Fruit fly (Drosophila melanogaster) whole organism, embryonic: ENCODE results near the gene CG5697.

Experiments used
- Bgb ChIP-seq: fragments of 200-800 bp; sonication (Bioruptor generic); IDR thresholded peaks from 2 replicates; pipeline ENCODE4 v1.3.6; 2022; ENCODE audit warnings: missing biosample characterization, missing genetic modification characterization; ENCODE audit not compliant: partially characterized antibody
- CG10543 ChIP-seq: fragments of 200-800 bp; sonication (Bioruptor generic); optimal IDR thresholded peaks from 3 replicates; lab custom pipeline; 2017; ENCODE audit warnings: missing biosample characterization, mild to moderate bottlenecking, missing genetic modification characterization, moderate library complexity
- CG10565 ChIP-seq: fragments of 200-800 bp; sonication (Bioruptor generic); optimal IDR thresholded peaks from 3 replicates; lab custom pipeline; 2016; ENCODE audit warnings: missing biosample characterization, mild to moderate bottlenecking, missing genetic modification characterization
- CG11504 ChIP-seq: fragments of 200-800 bp; sonication (Bioruptor generic); optimal IDR thresholded peaks from 3 replicates; lab custom pipeline; 2019; ENCODE audit warnings: missing biosample characterization, mild to moderate bottlenecking, missing genetic modification characterization, moderate library complexity
- CG13287 ChIP-seq: fragments of 200-800 bp; sonication (Bioruptor generic); IDR thresholded peaks from 2 replicates; pipeline ENCODE4 v1.3.6; 2022; ENCODE audit warnings: missing biosample characterization, missing genetic modification characterization; ENCODE audit not compliant: partially characterized antibody
- CG15479 ChIP-seq: fragments of 200-800 bp; sonication (Bioruptor generic); optimal IDR thresholded peaks from 3 replicates; lab custom pipeline; 2019; ENCODE audit warnings: missing biosample characterization, mild to moderate bottlenecking, missing genetic modification characterization, moderate library complexity
- CG1603 ChIP-seq: fragments of 200-800 bp; sonication (Bioruptor generic); optimal IDR thresholded peaks from 2 replicates; lab custom pipeline; 2019; ENCODE audit warnings: missing biosample characterization, mild to moderate bottlenecking, missing genetic modification characterization, moderate library complexity
- CG17186 ChIP-seq: fragments of 200-800 bp; sonication (Bioruptor generic); optimal IDR thresholded peaks from 3 replicates; lab custom pipeline; 2017; ENCODE audit warnings: missing biosample characterization, missing genetic modification reagents, missing genetic modification characterization
- CG2875 ChIP-seq: fragments of 200-800 bp; sonication (Bioruptor generic); optimal IDR thresholded peaks from 2 replicates; lab custom pipeline; 2017; ENCODE audit warnings: missing biosample characterization, mild to moderate bottlenecking, missing genetic modification characterization, missing genetic modification reagents
- CG34376 ChIP-seq: fragments of 200-800 bp; sonication (Bioruptor generic); optimal IDR thresholded peaks from 2 replicates; lab custom pipeline; 2018; ENCODE audit warnings: missing biosample characterization, mild to moderate bottlenecking, missing genetic modification characterization
- CG42726 ChIP-seq: fragments of 200-800 bp; sonication (Bioruptor generic); IDR thresholded peaks from 2 replicates; pipeline ENCODE4 v1.3.6; 2022; ENCODE audit warnings: missing biosample characterization, missing genetic modification characterization; ENCODE audit not compliant: partially characterized antibody
- CG4707 ChIP-seq: fragments of 200-800 bp; sonication (Bioruptor generic); optimal IDR thresholded peaks from 2 replicates; lab custom pipeline; 2018; ENCODE audit warnings: missing biosample characterization, mild to moderate bottlenecking, missing genetic modification characterization, moderate library complexity
- CG8290 ChIP-seq, 3 experiments: fragments of 200-800 bp; sonication (Bioruptor generic); optimal IDR thresholded peaks; 2 replicates each; lab custom pipeline; 2016 to 2019; ENCODE audit warnings: missing biosample characterization in 3 of 3, missing genetic modification characterization in 3 of 3, mild to moderate bottlenecking in 2 of 3, moderate library complexity in 1 of 3
- Camta ChIP-seq: fragments of 200-800 bp; sonication (Bioruptor generic); optimal IDR thresholded peaks from 2 replicates; lab custom pipeline; 2016; ENCODE audit warnings: missing biosample characterization, missing genetic modification characterization
- Chrac-16 ChIP-seq: fragments of 200-800 bp; sonication (Bioruptor generic); optimal IDR thresholded peaks from 3 replicates; lab custom pipeline; 2016; ENCODE audit warnings: missing biosample characterization, missing genetic modification characterization
- CkIIα-i1 ChIP-seq: fragments of 200-800 bp; sonication (Bioruptor generic); IDR thresholded peaks from 2 replicates; pipeline ENCODE4 v1.3.6; 2022; ENCODE audit warnings: missing biosample characterization, missing genetic modification characterization
- Doc2 ChIP-seq: fragments of 200-800 bp; sonication (Bioruptor generic); IDR thresholded peaks from 2 replicates; pipeline ENCODE4 v1.3.6; 2022; ENCODE audit warnings: missing biosample characterization, missing genetic modification characterization
- Dp ChIP-seq: fragments of 200-800 bp; sonication (Bioruptor generic); optimal IDR thresholded peaks from 2 replicates; lab custom pipeline; 2018; ENCODE audit warnings: missing biosample characterization, mild to moderate bottlenecking, missing genetic modification characterization, moderate library complexity
- Elba2 ChIP-seq: fragments of 200-800 bp; sonication (Bioruptor generic); optimal IDR thresholded peaks from 3 replicates; lab custom pipeline; 2016; ENCODE audit warnings: missing biosample characterization, missing genetic modification characterization
- Ets65A ChIP-seq: fragments of 200-800 bp; sonication (Bioruptor generic); peaks from one replicate; lab custom pipeline; 2016; ENCODE audit warnings: missing biosample characterization, missing genetic modification characterization
- HLHmδ ChIP-seq: fragments of 200-800 bp; sonication (Bioruptor generic); optimal IDR thresholded peaks from 2 replicates; lab custom pipeline; 2018; ENCODE audit warnings: missing biosample characterization, mild to moderate bottlenecking, missing genetic modification characterization, moderate library complexity
- HmgZ ChIP-seq: fragments of 200-800 bp; sonication (Bioruptor generic); optimal IDR thresholded peaks from 2 replicates; lab custom pipeline; 2018; ENCODE audit warnings: missing biosample characterization, mild to moderate bottlenecking, missing genetic modification characterization
- Hsf ChIP-seq: fragments of 200-800 bp; sonication (Bioruptor generic); optimal IDR thresholded peaks from 3 replicates; lab custom pipeline; 2016; ENCODE audit warnings: missing biosample characterization, missing genetic modification characterization
- Neu2 ChIP-seq: fragments of 200-800 bp; sonication (Bioruptor generic); optimal IDR thresholded peaks from 3 replicates; lab custom pipeline; 2016; ENCODE audit warnings: missing biosample characterization, missing genetic modification characterization, borderline replicate concordance
- Opbp ChIP-seq: fragments of 200-800 bp; sonication (Bioruptor generic); IDR thresholded peaks from 3 replicates; pipeline ENCODE4 v1.3.6; 2022; ENCODE audit warnings: missing biosample characterization, missing genetic modification characterization; ENCODE audit not compliant: partially characterized antibody
- Spps ChIP-seq: fragments of 200-800 bp; sonication (Bioruptor generic); optimal IDR thresholded peaks from 2 replicates; lab custom pipeline; 2018; ENCODE audit warnings: missing biosample characterization, mild to moderate bottlenecking, missing genetic modification characterization
- TFAM ChIP-seq: fragments of 200-800 bp; sonication (Bioruptor generic); optimal IDR thresholded peaks from 2 replicates; lab custom pipeline; 2017; ENCODE audit warnings: missing biosample characterization, missing genetic modification characterization, inconsistent platforms
- Tbp ChIP-seq: fragments of >200 bp; optimal IDR thresholded peaks from 2 replicates; lab custom pipeline; 2018; ENCODE audit warnings: missing biosample characterization, missing genetic modification characterization
- Trl ChIP-seq, 3 experiments: fragments of >200 bp in 2 of 3; fragments of 200-800 bp in 1 of 3; sonication (Bioruptor generic) in 1 of 3; optimal IDR thresholded peaks; 2 replicates in 1 of 3; 3 replicates in 2 of 3; lab custom pipeline; 2016 to 2017; ENCODE audit warnings: missing biosample characterization in 1 of 3, missing genetic modification characterization in 1 of 3
- Usf ChIP-seq: fragments of 200-800 bp; sonication (Bioruptor generic); optimal IDR thresholded peaks from 2 replicates; lab custom pipeline; 2017; ENCODE audit warnings: missing genotype, missing biosample characterization, missing genetic modification characterization
- bcd ChIP-seq: fragments of 200-800 bp; sonication (Bioruptor generic); optimal IDR thresholded peaks from 2 replicates; lab custom pipeline; 2017; ENCODE audit warnings: missing biosample characterization, mild to moderate bottlenecking, missing genetic modification characterization
- cad ChIP-seq: fragments of >200 bp; optimal IDR thresholded peaks from 2 replicates; lab custom pipeline; 2017; ENCODE audit warnings: missing biosample characterization, missing genetic modification characterization
- cas ChIP-seq: fragments of 200-800 bp; sonication (Bioruptor generic); IDR thresholded peaks from 2 replicates; pipeline ENCODE4 v1.3.6; 2022; ENCODE audit warnings: missing biosample characterization, missing genetic modification characterization
- cg ChIP-seq: fragments of 200-800 bp; sonication (Bioruptor generic); optimal IDR thresholded peaks from 3 replicates; lab custom pipeline; 2019; ENCODE audit warnings: missing biosample characterization, mild to moderate bottlenecking, missing genetic modification characterization, moderate library complexity
- cwo ChIP-seq: fragments of 200-800 bp; sonication (Bioruptor generic); optimal IDR thresholded peaks from 3 replicates; lab custom pipeline; 2017; ENCODE audit warnings: missing biosample characterization, missing genetic modification characterization, mild to moderate bottlenecking, moderate library complexity, missing genetic modification reagents
- danr ChIP-seq: fragments of 200-800 bp; sonication (Bioruptor generic); IDR thresholded peaks from 2 replicates; pipeline ENCODE4 v1.3.6; 2022; ENCODE audit warnings: missing biosample characterization, missing genetic modification characterization
- dmrt11E ChIP-seq: fragments of 200-800 bp; sonication (Bioruptor generic); optimal IDR thresholded peaks from 3 replicates; lab custom pipeline; 2018; ENCODE audit warnings: missing biosample characterization, mild to moderate bottlenecking, missing genetic modification characterization, moderate library complexity
- kah ChIP-seq: fragments of 200-800 bp; sonication (Bioruptor generic); optimal IDR thresholded peaks from 2 replicates; lab custom pipeline; 2018; ENCODE audit warnings: missing biosample characterization, mild to moderate bottlenecking, missing genetic modification characterization
- mam ChIP-seq: fragments of 200-800 bp; sonication (Bioruptor generic); optimal IDR thresholded peaks from 3 replicates; lab custom pipeline; 2016; ENCODE audit warnings: missing biosample characterization, missing genetic modification characterization
- mld ChIP-seq: fragments of 200-800 bp; sonication (Bioruptor generic); IDR thresholded peaks from 3 replicates; pipeline ENCODE4 v1.3.6; 2022; ENCODE audit warnings: missing biosample characterization, missing genetic modification characterization; ENCODE audit not compliant: partially characterized antibody
- prd ChIP-seq, 3 experiments: fragments of >200 bp in 2 of 3; fragments of 200-800 bp in 1 of 3; sonication (Bioruptor generic) in 1 of 3; optimal IDR thresholded peaks in 2 of 3; IDR thresholded peaks in 1 of 3; 2 replicates in 2 of 3; 3 replicates in 1 of 3; pipeline versions ENCODE4 v1.3.6 to Lab custom; 2017 to 2022; ENCODE audit warnings: missing biosample characterization in 1 of 3, missing genetic modification characterization in 1 of 3
- sens ChIP-seq: fragments of 200-800 bp; sonication (Bioruptor generic); peaks from one replicate; lab custom pipeline; 2016; ENCODE audit warnings: missing biosample characterization, missing genetic modification characterization
- seq ChIP-seq: fragments of 200-800 bp; sonication (Bioruptor generic); IDR thresholded peaks from 2 replicates; pipeline ENCODE4 v1.3.6; 2022; ENCODE audit warnings: missing biosample characterization, missing genetic modification characterization
- ssp ChIP-seq: fragments of 200-800 bp; sonication (Bioruptor generic); IDR thresholded peaks from 2 replicates; pipeline ENCODE4 v1.3.6; 2022; ENCODE audit warnings: missing biosample characterization, missing genetic modification characterization

Gene CG5697

DNA sequence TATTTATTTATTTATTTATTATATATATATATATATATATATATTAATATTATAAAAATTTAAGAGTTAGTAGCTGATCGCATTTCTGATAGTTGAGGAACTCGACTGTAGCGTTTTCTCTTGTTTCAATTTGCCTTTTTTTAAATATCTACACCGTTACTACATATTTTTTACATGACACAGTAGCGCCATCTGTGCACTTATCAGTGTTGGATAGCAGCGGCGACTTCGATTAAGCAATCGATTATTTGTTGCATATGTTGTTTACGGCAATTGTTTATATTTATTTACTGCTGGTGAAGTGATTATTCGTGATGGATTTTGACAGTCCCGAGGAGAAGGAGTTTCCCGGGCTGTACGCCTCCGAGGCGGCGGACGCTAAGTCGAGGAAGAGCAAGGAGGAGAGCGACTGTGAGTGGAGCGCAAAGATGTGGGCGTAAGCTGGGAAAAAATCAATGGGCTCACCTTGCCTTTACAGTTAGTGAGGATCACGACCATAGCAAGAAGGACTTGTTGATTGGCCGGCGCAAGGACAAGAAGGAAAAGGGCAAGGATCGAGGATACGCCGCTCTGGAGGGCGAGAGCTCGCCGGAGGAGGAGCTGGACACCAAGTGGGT lies 1.8 kb downstream of the CG5697 start, which contains the start of gene Rlip (continued):
- peak; percentile 55 for TF ChIP-seq bcd (GFP tag; lab: Kevin White, UChicago)
- TF ChIP-seq TFAM = no peak
- TF ChIP-seq cas = no peak
- TF ChIP-seq Doc2 (GFP tag; lab: Robert Waterston, UW) = no peak
- no peak for TF ChIP-seq kah
- peak; percentile 31 for TF ChIP-seq HmgZ (tag; lab: Kevin White, UChicago)
- no peak for TF ChIP-seq Tbp

DNA sequence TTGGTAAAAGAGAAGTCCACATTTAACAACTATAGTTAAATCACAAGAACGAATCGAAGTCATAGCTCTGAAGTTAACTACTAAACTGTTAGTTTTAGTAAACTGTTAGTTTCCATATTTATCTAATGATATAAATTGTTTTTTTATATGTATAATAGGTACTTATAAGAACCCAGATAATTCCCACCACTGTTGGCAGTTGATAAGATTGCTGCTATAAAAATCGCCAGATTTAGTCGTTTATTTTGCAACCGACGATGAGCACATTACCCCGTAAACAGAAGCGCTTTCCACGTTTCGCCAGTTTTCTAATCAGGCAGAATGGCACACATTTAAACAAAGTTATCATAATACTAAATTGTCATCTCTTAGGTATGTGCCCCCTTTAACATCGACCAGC lies 3.3 kb downstream of the CG5697 start:
- TF ChIP-seq Ets65A (peak; percentile 50), danr (GFP tag; lab: Robert Waterston, UW) (no peak), cad (GFP tag; lab: Kevin White, UChicago) (no peak), seq (GFP tag; lab: Robert Waterston, UW) (no peak)

DNA sequence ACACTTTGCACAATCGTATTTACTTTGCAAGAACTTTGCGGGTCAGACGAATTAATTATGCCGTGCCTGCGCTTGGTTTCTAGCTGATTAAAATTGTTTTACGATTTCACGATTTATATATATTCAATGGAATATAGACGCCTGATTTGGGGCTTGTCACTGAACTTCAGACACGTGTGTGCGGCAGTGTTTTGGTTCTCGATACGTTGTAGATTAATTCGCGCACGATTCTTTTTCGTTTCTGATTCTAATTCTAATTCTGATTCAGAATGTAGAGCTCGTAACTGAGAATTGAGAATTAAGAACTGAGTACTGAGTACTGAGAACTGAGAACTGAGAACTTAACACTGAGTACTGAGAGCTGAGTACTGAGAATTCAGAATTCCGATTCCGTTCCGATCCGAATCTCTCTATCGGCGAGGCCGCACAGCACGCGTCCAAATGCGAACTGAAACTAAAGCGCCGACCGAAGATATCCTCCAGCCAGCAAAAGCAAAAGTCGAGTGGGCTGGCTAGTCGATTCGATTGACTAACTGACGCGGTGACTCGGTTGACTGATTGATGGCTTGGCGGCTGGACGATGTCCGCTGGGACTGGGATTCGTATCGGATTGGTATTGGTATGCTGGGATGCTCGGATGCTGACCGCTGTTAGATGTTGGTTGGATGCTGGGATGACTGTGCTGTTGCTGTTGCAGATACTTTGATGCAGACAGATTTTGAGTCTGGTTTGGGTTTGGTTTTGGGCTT lies 7.2 kb downstream of the CG5697 start:
- no peak for TF ChIP-seq Bgb (GFP tag; lab: Robert Waterston, UW)
- no peak for TF ChIP-seq CG2875 (GFP tag; lab: Kevin White, UChicago)
- TF ChIP-seq CG11504 (tag; lab: Kevin White, UChicago) = no peak
- no peak for TF ChIP-seq Hsf (GFP tag; lab: Kevin White, UChicago)
- no peak for TF ChIP-seq mld (GFP tag; lab: Robert Waterston, UW)
- TF ChIP-seq CG1603 (tag; lab: Kevin White, UChicago) = no peak
- no peak for TF ChIP-seq cg (GFP tag; lab: Kevin White, UChicago)
- TF ChIP-seq Dp (GFP tag; lab: Kevin White, UChicago) = no peak
- TF ChIP-seq CkIIα-i1 (GFP tag; lab: Robert Waterston, UW) = no peak
- no peak for TF ChIP-seq mam
- TF ChIP-seq Camta = no peak
- no peak for TF ChIP-seq prd (optimal IDR thresholded peaks at IDR 0.05; lab: Kevin White, UChicago)
- TF ChIP-seq prd (GFP tag; IDR thresholded peaks at IDR 0.05; lab: Robert Waterston, UW) = no peak
- peak; percentile 9 for TF ChIP-seq sens (GFP tag; lab: Kevin White, UChicago)
- TF ChIP-seq Usf (GFP tag; lab: Kevin White, UChicago) = no peak
- TF ChIP-seq Neu2 (GFP tag; lab: Kevin White, UChicago) = no peak
- no peak for TF ChIP-seq CG13287 (GFP tag; lab: Robert Waterston, UW)
- no peak for TF ChIP-seq CG17186 (GFP tag; lab: Kevin White, UChicago)
- TF ChIP-seq dmrt11E (tag; lab: Kevin White, UChicago) = no peak
- no peak for TF ChIP-seq HLHmδ
- TF ChIP-seq Opbp = no peak
- no peak for TF ChIP-seq Elba2 (GFP tag; lab: Kevin White, UChicago)
- no peak for TF ChIP-seq ssp
- TF ChIP-seq Chrac-16 (GFP tag; lab: Kevin White, UChicago) = no peak
- TF ChIP-seq CG10543 (GFP tag; lab: Kevin White, UChicago) = peak; percentile 22
- TF ChIP-seq CG42726 (GFP tag; lab: Robert Waterston, UW) = no peak
- TF ChIP-seq CG10565 (GFP tag; lab: Kevin White, UChicago) = no peak
- TF ChIP-seq cwo = peak; percentile 92
- TF ChIP-seq CG4707 (GFP tag; lab: Kevin White, UChicago) = no peak
- TF ChIP-seq CG8290 (GFP tag; optimal IDR thresholded peaks at IDR 0.05; lab: Kevin White, UChicago) = no peak
- no peak for TF ChIP-seq CG8290 (tag; optimal IDR thresholded peaks at IDR 0.05; lab: Kevin White, UChicago)
- peak in 1 of 2 experiments; percentile 26 for TF ChIP-seq Trl (optimal IDR thresholded peaks at IDR 0.05; lab: Kevin White, UChicago)
- no peak for TF ChIP-seq Trl (GFP tag; optimal IDR thresholded peaks at IDR 0.05; lab: Kevin White, UChicago)
- TF ChIP-seq Spps (tag; lab: Kevin White, UChicago) = no peak
- peak; percentile 45 for TF ChIP-seq CG34376 (GFP tag; lab: Kevin White, UChicago)
- no peak for TF ChIP-seq CG15479 (GFP tag; lab: Kevin White, UChicago)
